Worm (Caenorhabditis elegans) whole organism, L1 larva: ENCODE results near the gene ZK697.8.

Source experiments
- ceh-82 ChIP-seq, 3 experiments: fragments of 150-350 bp in 1 of 3; sonication (generic microtip) in 2 of 3; optimal IDR thresholded peaks; 2 replicates each; lab custom pipeline; 2014 to 2017; ENCODE audit warnings: missing biosample characterization in 3 of 3, missing genetic modification characterization in 3 of 3
- egl-27 ChIP-seq, 2 experiments: fragments of 150-350 bp in 1 of 2; sonication (generic microtip); optimal IDR thresholded peaks; 3 replicates each; lab custom pipeline; 2017 to 2018; ENCODE audit warnings: missing biosample characterization in 2 of 2, missing genetic modification characterization in 2 of 2, missing genetic modification reagents in 2 of 2
- lin-39 ChIP-seq: fragments of 150-350 bp; optimal IDR thresholded peaks from 2 replicates; lab custom pipeline; 2014; ENCODE audit warnings: missing biosample characterization, missing genetic modification reagents, missing genetic modification characterization
- nhr-76 ChIP-seq: sonication (generic microtip); optimal IDR thresholded peaks from 2 replicates; lab custom pipeline; 2017; ENCODE audit warnings: missing biosample characterization, missing genetic modification characterization

- TF ChIP-seq lin-39 (tag; lab: Kevin White, UChicago) (no peak), nhr-76 (tag; lab: Kevin White, UChicago) (no peak), egl-27 (tag; optimal IDR thresholded peaks at IDR 0.05; lab: Kevin White, UChicago) (no peak), ceh-82 (tag; optimal IDR thresholded peaks at IDR 0.05; lab: Kevin White, UChicago) (no peak)
Observed at ce11 chrV:1741074-1741473, 7.9 kb downstream of the ZK697.8 start, which contains the start of gene srab-25.
